Fruit fly (Drosophila melanogaster): ENCODE results near the gene CG32700.
A peak's percentile ranks its signal among the peaks of the same experiment; 100 is the strongest.

dm6 chrX:9476908-9477307 is 73.7 kb downstream of the CG32700 start:
- no peak for TF ChIP-seq usp (GFP tag; optimal IDR thresholded peaks at IDR 0.05)
- peak; percentile 7 for TF ChIP-seq h (GFP tag; optimal IDR thresholded peaks at IDR 0.05)
- TF ChIP-seq sage (GFP tag; optimal IDR thresholded peaks at IDR 0.05) = no peak
- TF ChIP-seq CG32264 (GFP tag; optimal IDR thresholded peaks at IDR 0.05) = no peak
- TF ChIP-seq dmrt93B (GFP tag; optimal IDR thresholded peaks at IDR 0.05) = no peak
- no peak for TF ChIP-seq fru (GFP tag; optimal IDR thresholded peaks at IDR 0.05)
- peak; percentile 23 for TF ChIP-seq HLH106 (tag; optimal IDR thresholded peaks at IDR 0.05)
- no peak for TF ChIP-seq CrebA (GFP tag; optimal IDR thresholded peaks at IDR 0.05; ENCODE audit: borderline replicate concordance)
- TF ChIP-seq Myc (optimal IDR thresholded peaks at IDR 0.05) = no peak
- no peak for TF ChIP-seq Hr78 (GFP tag; optimal IDR thresholded peaks at IDR 0.05)
- peak; percentile 22 for TF ChIP-seq rgr (GFP tag; optimal IDR thresholded peaks at IDR 0.05)
- peak; percentile 35 for TF ChIP-seq Sp1 (GFP tag; optimal IDR thresholded peaks at IDR 0.05)
- TF ChIP-seq OdsH (GFP tag; optimal IDR thresholded peaks at IDR 0.05) = no peak
